Worm (Caenorhabditis elegans) whole organism, mixed stage, embryonic: ENCODE data around the gene nhr-211.

ENCODE experiments used
- M03D4.4 ChIP-seq: sonication (generic microtip); optimal IDR thresholded peaks from 2 replicates; lab custom pipeline; 2017; ENCODE audit warnings: mild to moderate bottlenecking, missing genetic modification characterization, missing compliant biosample characterization
- bed-3 ChIP-seq: fragments of 200-800 bp; sonication (Bioruptor generic); optimal IDR thresholded peaks from 3 replicates; lab custom pipeline; 2018; ENCODE audit warnings: mild to moderate bottlenecking, missing genetic modification characterization, moderate library complexity, missing compliant biosample characterization
- blmp-1 ChIP-seq: fragments of 150-350 bp; optimal IDR thresholded peaks from 2 replicates; lab custom pipeline; 2014; ENCODE audit warnings: missing biosample characterization, missing genetic modification characterization
- ceh-39 ChIP-seq: fragments of 150-350 bp; optimal IDR thresholded peaks from 2 replicates; lab custom pipeline; 2014; ENCODE audit warnings: missing biosample characterization, missing genetic modification characterization
- ceh-43 ChIP-seq: fragments of 200-800 bp; sonication (Bioruptor generic); optimal IDR thresholded peaks from 2 replicates; lab custom pipeline; 2018; ENCODE audit warnings: mild to moderate bottlenecking, missing genetic modification characterization, moderate library complexity, missing compliant biosample characterization
- ceh-83 ChIP-seq: fragments of 200-800 bp; sonication (Bioruptor generic); optimal IDR thresholded peaks from 2 replicates; lab custom pipeline; 2018; ENCODE audit warnings: mild to moderate bottlenecking, missing genetic modification characterization, missing compliant biosample characterization
- ces-1 ChIP-seq: fragments of 150-350 bp; optimal IDR thresholded peaks from 2 replicates; lab custom pipeline; 2014; ENCODE audit warnings: missing biosample characterization, missing genetic modification reagents, missing genetic modification characterization
- cnd-1 ChIP-seq: fragments of 200-800 bp; sonication (Bioruptor generic); optimal IDR thresholded peaks from 2 replicates; lab custom pipeline; 2018; ENCODE audit warnings: mild to moderate bottlenecking, missing genetic modification characterization, missing compliant biosample characterization
- elt-1 ChIP-seq: sonication (generic microtip); optimal IDR thresholded peaks from 2 replicates; lab custom pipeline; 2017; ENCODE audit warnings: missing genetic modification characterization, mild to moderate bottlenecking, missing compliant biosample characterization, antibody characterized with exemption, moderate library complexity, borderline replicate concordance; ENCODE audit not compliant: insufficient read depth
- elt-3 ChIP-seq: fragments of 150-350 bp; optimal IDR thresholded peaks from 2 replicates; lab custom pipeline; 2014; ENCODE audit warnings: missing biosample characterization, missing genetic modification characterization
- flh-1 ChIP-seq: fragments of 200-800 bp; sonication (Bioruptor generic); optimal IDR thresholded peaks from 2 replicates; lab custom pipeline; 2018; ENCODE audit warnings: mild to moderate bottlenecking, missing genetic modification characterization, moderate library complexity, missing compliant biosample characterization
- ham-2 ChIP-seq: fragments of 200-800 bp; sonication (Bioruptor generic); optimal IDR thresholded peaks from 2 replicates; lab custom pipeline; 2018; ENCODE audit warnings: mild to moderate bottlenecking, missing genetic modification characterization, missing compliant biosample characterization
- lin-13 ChIP-seq: fragments of 150-350 bp; optimal IDR thresholded peaks from 2 replicates; lab custom pipeline; 2014; ENCODE audit warnings: missing biosample characterization, missing genetic modification characterization
- lin-32 ChIP-seq: fragments of 200-800 bp; sonication (Bioruptor generic); optimal IDR thresholded peaks from 2 replicates; lab custom pipeline; 2018; ENCODE audit warnings: mild to moderate bottlenecking, missing genetic modification characterization, missing compliant biosample characterization
- lsy-2 ChIP-seq: fragments of 150-350 bp; optimal IDR thresholded peaks from 2 replicates; lab custom pipeline; 2014; ENCODE audit warnings: missing biosample characterization, missing genetic modification characterization
- mab-5 ChIP-seq: fragments of 150-350 bp; optimal IDR thresholded peaks from 2 replicates; lab custom pipeline; 2014; ENCODE audit warnings: missing biosample characterization, missing genetic modification characterization
- mep-1 ChIP-seq: fragments of 150-350 bp; optimal IDR thresholded peaks from 2 replicates; lab custom pipeline; 2017; ENCODE audit warnings: missing biosample characterization, missing genetic modification reagents, missing genetic modification characterization, inconsistent platforms
- mls-2 ChIP-seq: sonication (generic microtip); optimal IDR thresholded peaks from 2 replicates; lab custom pipeline; 2016; ENCODE audit warnings: mild to moderate bottlenecking, missing genetic modification characterization, moderate library complexity, missing compliant biosample characterization
- nhr-2 ChIP-seq: fragments of 150-350 bp; optimal IDR thresholded peaks from 2 replicates; lab custom pipeline; 2014; ENCODE audit warnings: missing biosample characterization, missing genetic modification characterization
- nhr-237 ChIP-seq: fragments of 150-350 bp; optimal IDR thresholded peaks from 2 replicates; lab custom pipeline; 2014; ENCODE audit warnings: missing biosample characterization, missing genetic modification characterization
- nhr-28 ChIP-seq: fragments of 150-350 bp; optimal IDR thresholded peaks from 2 replicates; lab custom pipeline; 2014; ENCODE audit warnings: missing biosample characterization, missing genetic modification characterization
- nhr-76 ChIP-seq: sonication (generic microtip); optimal IDR thresholded peaks from 2 replicates; lab custom pipeline; 2017; ENCODE audit warnings: missing biosample characterization, missing genetic modification characterization
- pha-4 ChIP-seq: fragments of 150-350 bp; optimal IDR thresholded peaks from 2 replicates; lab custom pipeline; 2018; ENCODE audit warnings: missing biosample characterization, missing genetic modification reagents, missing genetic modification characterization
- sem-2 ChIP-seq: fragments of 200-800 bp; sonication (Bioruptor generic); optimal IDR thresholded peaks from 2 replicates; lab custom pipeline; 2018; ENCODE audit warnings: mild to moderate bottlenecking, missing genetic modification characterization, missing compliant biosample characterization
- snpc-4 ChIP-seq: fragments of 150-350 bp; optimal IDR thresholded peaks from 2 replicates; lab custom pipeline; 2014; ENCODE audit warnings: missing biosample characterization, missing genetic modification characterization
- sptf-1 ChIP-seq: sonication (generic microtip); optimal IDR thresholded peaks from 2 replicates; lab custom pipeline; 2017; ENCODE audit warnings: mild to moderate bottlenecking, missing genetic modification characterization, moderate library complexity, missing compliant biosample characterization
- tbx-8 ChIP-seq: fragments of 200-800 bp; sonication (Bioruptor generic); optimal IDR thresholded peaks from 2 replicates; lab custom pipeline; 2018; ENCODE audit warnings: mild to moderate bottlenecking, missing genetic modification characterization, moderate library complexity, missing compliant biosample characterization
- unc-39 ChIP-seq: fragments of 150-350 bp; optimal IDR thresholded peaks from 2 replicates; lab custom pipeline; 2014; ENCODE audit warnings: missing biosample characterization, missing genetic modification characterization
- unc-62 ChIP-seq: fragments of 150-350 bp; optimal IDR thresholded peaks from 2 replicates; lab custom pipeline; 2014; ENCODE audit warnings: missing biosample characterization, missing genetic modification reagents, missing genetic modification characterization
- ztf-11 ChIP-seq: fragments of 150-350 bp; optimal IDR thresholded peaks from 2 replicates; lab custom pipeline; 2014; ENCODE audit warnings: missing biosample characterization, missing genetic modification characterization

nhr-211 gene

DNA sequence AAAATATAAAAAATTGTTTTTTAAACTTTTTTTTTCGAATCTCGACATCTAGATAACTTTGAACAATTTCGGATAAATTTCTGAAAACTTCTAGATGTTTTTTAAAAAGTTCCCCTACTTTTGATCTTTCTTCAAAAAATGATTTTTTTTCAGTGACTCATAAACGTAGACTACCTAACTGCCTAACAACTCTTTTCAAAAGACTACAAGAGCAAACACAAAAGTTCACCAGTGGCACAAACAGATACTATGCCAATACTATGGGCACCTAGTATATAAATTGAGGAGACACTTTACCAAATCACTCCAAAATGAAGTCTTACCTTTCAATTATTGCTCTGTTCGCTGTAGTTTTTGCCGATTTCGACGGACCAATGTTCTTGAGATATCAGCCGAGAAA, 16.9 kb downstream of the nhr-211 start, which contains the start of gene srlf-35:
Gene srlf-35 (plus strand): TSS at position 301 of the 400 bp plus-strand sequence.
- TF ChIP-seq cnd-1 (tag; lab: Kevin White, UChicago) = no peak
- TF ChIP-seq nhr-2 = no peak
- no peak for TF ChIP-seq mep-1 (tag; lab: Kevin White, UChicago)
- TF ChIP-seq lin-32 (GFP tag; lab: Kevin White, UChicago) = no peak

DNA sequence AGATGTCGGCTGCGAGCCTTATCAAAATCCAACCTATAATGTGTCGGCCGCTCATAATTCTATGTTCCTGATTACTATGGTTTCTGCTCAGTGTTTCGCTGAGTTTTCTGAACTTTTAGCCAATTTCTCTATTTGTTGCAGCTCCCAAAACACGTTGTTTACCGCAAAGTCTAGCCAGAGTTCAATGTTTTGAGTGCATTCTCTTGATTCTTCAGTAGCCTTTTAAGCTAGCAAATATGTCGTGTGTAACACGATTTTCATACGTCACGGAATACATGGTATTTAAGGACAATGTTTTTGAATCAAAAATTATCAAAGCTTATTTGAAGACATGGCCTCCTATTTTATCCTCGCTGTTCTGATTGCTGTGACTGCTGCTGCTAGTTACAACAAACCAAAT, 18.4 kb downstream of the nhr-211 start, which contains the start of gene srlf-19:
Gene srlf-19 (plus strand): TSS at position 301 of the 400 bp plus-strand sequence.
- no peak for TF ChIP-seq elt-3 (tag; lab: Kevin White, UChicago)
- TF ChIP-seq mls-2 (tag; lab: Kevin White, UChicago) = no peak
- no peak for TF ChIP-seq unc-62 (GFP tag; lab: Kevin White, UChicago)
- no peak for TF ChIP-seq nhr-237 (tag; lab: Kevin White, UChicago)
- TF ChIP-seq blmp-1 = no peak
- no peak for TF ChIP-seq bed-3 (GFP tag; lab: Kevin White, UChicago)
- TF ChIP-seq lsy-2 (tag; lab: Kevin White, UChicago) = no peak
- no peak for TF ChIP-seq sptf-1 (tag; lab: Kevin White, UChicago)
- TF ChIP-seq ceh-83 (GFP tag; lab: Kevin White, UChicago) = no peak
- TF ChIP-seq tbx-8 (GFP tag; lab: Kevin White, UChicago) = no peak
- no peak for TF ChIP-seq sem-2
- no peak for TF ChIP-seq mab-5
- TF ChIP-seq, all 35 proteins: peak for 0

DNA sequence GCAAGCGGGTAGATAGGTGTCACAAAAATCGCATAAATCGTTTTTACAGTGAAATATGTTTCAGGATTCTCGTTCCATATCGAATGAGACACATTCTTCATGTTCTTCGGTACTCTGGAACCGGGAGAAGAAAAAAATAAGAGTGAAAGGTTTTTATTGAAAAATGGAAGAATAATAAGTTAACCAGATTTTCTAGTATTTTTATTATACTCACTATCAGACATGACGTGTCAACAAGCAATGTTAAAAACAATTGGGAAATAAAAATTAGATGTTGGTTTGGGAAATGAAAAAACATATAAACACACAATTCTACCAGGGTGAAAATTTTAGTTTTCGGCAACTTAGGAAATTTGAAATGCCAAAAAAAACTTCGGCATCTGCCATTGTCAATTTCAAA, 25.6 kb downstream of the nhr-211 start, which contains the start of gene srh-37:
Gene srh-37 (minus strand): TSS at position 101 of the 400 bp plus-strand sequence.
- TF ChIP-seq nhr-76 (tag; lab: Kevin White, UChicago) (no peak), unc-39 (tag; lab: Kevin White, UChicago) (no peak), blmp-1 (no peak), lin-13 (no peak), mls-2 (tag; lab: Kevin White, UChicago) (no peak), nhr-237 (tag; lab: Kevin White, UChicago) (no peak), nhr-28 (no peak), mab-5 (no peak), ztf-11 (tag; lab: Kevin White, UChicago) (no peak), mep-1 (tag; lab: Kevin White, UChicago) (no peak), sptf-1 (tag; lab: Kevin White, UChicago) (no peak), snpc-4 (tag; lab: Kevin White, UChicago) (no peak), tbx-8 (GFP tag; lab: Kevin White, UChicago) (no peak), pha-4 (no peak), M03D4.4 (tag; lab: Kevin White, UChicago) (no peak)

DNA sequence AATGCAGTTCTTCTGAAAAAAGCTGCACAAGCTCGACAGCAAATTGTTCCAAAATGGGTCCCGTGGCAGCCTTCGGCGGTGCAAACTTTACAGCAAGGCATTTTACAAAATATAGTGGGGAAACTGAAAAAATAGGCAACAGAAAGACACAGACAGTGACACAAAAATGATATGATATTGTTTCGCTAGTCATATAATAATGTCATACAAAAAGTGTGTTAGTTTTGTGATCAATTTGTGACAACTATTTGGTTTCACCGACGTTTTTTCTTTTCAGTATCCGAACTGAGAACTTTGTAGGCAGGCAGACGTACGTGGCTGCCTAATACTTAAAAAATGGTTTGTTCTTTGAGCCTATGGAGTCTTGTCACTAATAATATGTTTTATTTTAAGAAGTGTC, 32.7 kb downstream of the nhr-211 start, which contains the start of gene nhr-210:
Gene nhr-210 (minus strand): TSS at position 101 of the 400 bp plus-strand sequence.
- TF ChIP-seq flh-1 (GFP tag; lab: Kevin White, UChicago) = no peak
- TF ChIP-seq ces-1 (GFP tag; lab: Kevin White, UChicago) = no peak
- no peak for TF ChIP-seq sptf-1 (tag; lab: Kevin White, UChicago)
- no peak for TF ChIP-seq sem-2
- TF ChIP-seq mab-5 = no peak
- no peak for TF ChIP-seq nhr-76 (tag; lab: Kevin White, UChicago)
- no peak for TF ChIP-seq nhr-28
- TF ChIP-seq lsy-2 (tag; lab: Kevin White, UChicago) = no peak
- TF ChIP-seq, all 35 proteins: peak for 0

DNA sequence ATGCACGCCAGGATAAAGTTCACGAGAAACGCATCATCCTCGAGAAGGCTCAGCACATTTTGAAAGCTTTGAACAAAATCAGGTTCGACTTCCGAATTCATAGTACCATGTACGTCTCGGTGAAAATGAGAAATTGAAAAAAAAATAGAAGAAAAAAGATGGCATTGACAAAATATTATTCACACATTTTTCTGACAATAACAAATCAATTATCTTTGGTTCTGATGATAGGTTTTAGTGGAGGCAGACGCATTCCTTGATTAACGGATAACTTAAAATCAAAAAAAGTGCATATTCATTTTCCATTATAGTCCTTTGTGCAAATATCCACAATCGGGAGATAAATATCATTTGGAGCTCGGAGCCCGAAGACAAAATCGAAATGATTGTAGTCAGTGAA, 34.7 kb downstream of the nhr-211 start, which contains the start of gene srw-107:
Gene srw-107 (minus strand): TSS at position 101 of the 400 bp plus-strand sequence.
- TF ChIP-seq ztf-11 (tag; lab: Kevin White, UChicago) (no peak), mep-1 (tag; lab: Kevin White, UChicago) (no peak), lsy-2 (tag; lab: Kevin White, UChicago) (no peak), nhr-237 (tag; lab: Kevin White, UChicago) (no peak)

DNA sequence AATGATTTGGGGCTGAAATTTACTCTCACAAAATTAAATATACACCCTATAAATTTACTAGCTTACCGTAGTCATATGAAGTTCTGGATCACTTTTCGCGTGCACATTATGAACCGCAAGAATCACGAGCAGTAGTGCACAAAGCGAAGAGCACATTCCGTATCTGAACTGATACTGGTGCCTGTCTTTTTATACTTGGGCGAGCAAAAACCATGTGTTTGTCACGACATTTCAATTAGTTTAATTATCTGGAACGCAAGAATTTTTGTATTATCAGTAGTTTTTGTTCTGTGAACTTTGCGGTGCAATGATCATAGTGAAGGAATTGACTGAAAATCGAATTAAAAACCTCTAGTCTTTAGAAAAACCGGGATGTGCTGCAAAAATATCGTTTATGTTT, 37.3 kb downstream of the nhr-211 start, which contains the start of gene lipl-3:
Gene lipl-3 (minus strand): TSS at position 161 of the 400 bp plus-strand sequence.
- TF ChIP-seq M03D4.4 (tag; lab: Kevin White, UChicago) (no peak), mep-1 (tag; lab: Kevin White, UChicago) (no peak), lsy-2 (tag; lab: Kevin White, UChicago) (no peak), elt-1 (tag; lab: Kevin White, UChicago) (no peak), ham-2 (GFP tag; lab: Kevin White, UChicago) (no peak), ceh-39 (no peak), cnd-1 (tag; lab: Kevin White, UChicago) (no peak), mab-5 (no peak), flh-1 (GFP tag; lab: Kevin White, UChicago) (no peak), unc-62 (GFP tag; lab: Kevin White, UChicago) (no peak), unc-39 (tag; lab: Kevin White, UChicago) (no peak), blmp-1 (no peak), elt-3 (tag; lab: Kevin White, UChicago) (no peak), sptf-1 (tag; lab: Kevin White, UChicago) (no peak), ceh-43 (GFP tag; lab: Kevin White, UChicago) (no peak)
